Fruit fly (Drosophila melanogaster) whole organism, wandering third instar larva: Measurements from ENCODE around the gene Delta.
A peak's percentile ranks its signal among the peaks of the same experiment; 100 is the strongest.

Experiments used
- Mio ChIP-seq: sonication (Bioruptor generic); optimal IDR thresholded peaks from 2 replicates; lab custom pipeline; 2016; ENCODE audit warnings: missing biosample characterization, missing genetic modification characterization
- Rel ChIP-seq, 2 experiments: fragments of 200-800 bp; sonication (Bioruptor generic) in 1 of 2; optimal IDR thresholded peaks; 2 replicates in 1 of 2; 3 replicates in 1 of 2; lab custom pipeline; 2016 to 2019; ENCODE audit warnings: mild to moderate bottlenecking in 2 of 2, missing biosample characterization in 2 of 2, missing genetic modification characterization in 2 of 2, moderate library complexity in 1 of 2
- dl ChIP-seq, 2 experiments: fragments of 175-275, 200-275 bp in 1 of 2; fragments of 200-275 bp in 1 of 2; sonication (Bioruptor generic); optimal IDR thresholded peaks; lab custom pipeline; 2018; ENCODE audit warnings: mild to moderate bottlenecking in 2 of 2, missing biosample characterization in 2 of 2, missing genetic modification characterization in 2 of 2, moderate library complexity in 2 of 2; ENCODE audit not compliant: partially characterized antibody in 2 of 2, insufficient read depth in 1 of 2
- dsf ChIP-seq: sonication (Bioruptor generic); optimal IDR thresholded peaks from 2 replicates; lab custom pipeline; 2016; ENCODE audit warnings: missing biosample characterization, missing genetic modification characterization, borderline replicate concordance
- foxo ChIP-seq, 2 experiments: fragments of 200-800 bp; sonication (Bioruptor generic); optimal IDR thresholded peaks; 2 replicates in 1 of 2; 3 replicates in 1 of 2; lab custom pipeline; 2016 to 2017; ENCODE audit warnings: missing biosample characterization in 2 of 2, missing genetic modification characterization in 2 of 2
- fru ChIP-seq: fragments of 200-800 bp; sonication (Bioruptor generic); optimal IDR thresholded peaks from 3 replicates; lab custom pipeline; 2016; ENCODE audit warnings: missing biosample characterization, mild to moderate bottlenecking, missing genetic modification characterization
- h ChIP-seq: fragments of 200-800 bp; sonication (Bioruptor generic); optimal IDR thresholded peaks from 3 replicates; lab custom pipeline; 2016; ENCODE audit warnings: missing biosample characterization, mild to moderate bottlenecking, missing genetic modification characterization
- jim ChIP-seq: fragments of 175-275, 200-325 bp; sonication (Bioruptor generic); optimal IDR thresholded peaks from 2 replicates; lab custom pipeline; 2016; ENCODE audit warnings: missing biosample characterization, mild to moderate bottlenecking, missing genetic modification characterization
- psq ChIP-seq: fragments of 200-800 bp; sonication (Bioruptor generic); optimal IDR thresholded peaks from 3 replicates; lab custom pipeline; 2017; ENCODE audit warnings: missing biosample characterization, mild to moderate bottlenecking, missing genetic modification characterization, moderate library complexity
- rgr ChIP-seq: fragments of 200-800 bp; sonication (Bioruptor generic); optimal IDR thresholded peaks from 3 replicates; lab custom pipeline; 2016; ENCODE audit warnings: missing biosample characterization, mild to moderate bottlenecking, missing genetic modification characterization

The Delta gene

dm6 chr3R:19255255-19255654, 70.8 kb downstream of the Delta start:
- TF ChIP-seq Mio (GFP tag; lab: Kevin White, UChicago) (no peak), h (GFP tag; lab: Kevin White, UChicago) (peak; percentile 42), jim (no peak), fru (GFP tag; lab: Kevin White, UChicago) (peak; percentile 21), rgr (GFP tag; lab: Kevin White, UChicago) (peak; percentile 21), dl (GFP tag; optimal IDR thresholded peaks at IDR 0.05; lab: Kevin White, UChicago; ENCODE audit: insufficient read depth in 1 of 2, partially characterized antibody in 2 of 2) (no peak), foxo (GFP tag; optimal IDR thresholded peaks at IDR 0.05; lab: Kevin White, UChicago) (peak in 1 of 2 experiments; percentile 23)

dm6 chr3R:19253975-19254374, 72.0 kb downstream of the Delta start:
- TF ChIP-seq dsf (GFP tag; lab: Kevin White, UChicago) (no peak), psq (GFP tag; lab: Kevin White, UChicago) (peak; percentile 21), Rel (GFP tag; optimal IDR thresholded peaks at IDR 0.05; lab: Kevin White, UChicago) (no peak), Rel (tag; optimal IDR thresholded peaks at IDR 0.05; lab: Kevin White, UChicago) (no peak)
